Worm (Caenorhabditis elegans) whole organism, midembryonic: ENCODE results near the gene skn-1.

ENCODE experiments used
- flt-1 ChIP-seq: fragments of 200-800 bp; sonication (Bioruptor generic); IDR thresholded peaks from 2 replicates; pipeline ENCODE4 v1.3.6; 2022; ENCODE audit warnings: missing genetic modification characterization, missing compliant biosample characterization
- ref-1 ChIP-seq: fragments of 200-800 bp; sonication (Bioruptor generic); conservative IDR thresholded peaks from 2 replicates; pipeline ENCODE4 v1.3.6; 2022; ENCODE audit warnings: missing genetic modification reagents, missing genetic modification characterization, missing compliant biosample characterization
- tab-1 ChIP-seq: fragments of 200-800 bp; sonication (Bioruptor generic); IDR thresholded peaks from 2 replicates; pipeline ENCODE4 v1.3.6; 2022; ENCODE audit warnings: missing genetic modification characterization, missing compliant biosample characterization

DNA sequence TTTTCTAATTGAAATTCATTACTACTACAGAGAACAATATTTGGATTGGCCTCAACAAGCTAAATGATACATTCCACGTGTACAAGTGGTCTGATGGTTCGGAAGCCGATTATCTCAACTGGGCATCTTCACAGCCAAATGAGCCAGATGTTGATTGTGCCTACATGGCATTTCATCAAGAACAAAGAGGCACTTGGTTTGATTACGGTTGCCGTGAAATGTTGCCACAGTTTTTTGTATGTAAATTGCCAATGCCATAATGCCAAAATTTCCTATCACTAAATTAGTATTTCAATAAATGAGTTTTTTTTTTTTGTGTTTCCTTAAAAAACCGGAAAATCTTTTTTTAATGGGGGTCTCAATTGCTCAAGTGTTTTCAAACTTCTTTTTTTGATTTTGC is 5.5 kb downstream of the skn-1 start:
- TF ChIP-seq flt-1 (GFP tag; lab: Robert Waterston, UW): no peak
- no peak for TF ChIP-seq ref-1 (GFP tag; lab: Robert Waterston, UW)
- TF ChIP-seq tab-1 (GFP tag; lab: Robert Waterston, UW): no peak
